Worm (Caenorhabditis elegans) whole organism, young adult: ENCODE measurements around the gene nep-9.
A peak's percentile ranks its signal among the peaks of the same experiment; 100 is the strongest.

ENCODE experiments used
- B0035.1 ChIP-seq: sonication (generic microtip); optimal IDR thresholded peaks from 2 replicates; lab custom pipeline; 2016; ENCODE audit warnings: missing genetic modification characterization, mild to moderate bottlenecking, missing compliant biosample characterization, missing genotype, missing genetic modification reagents
- B0336.3 ChIP-seq: fragments of 200-800 bp; sonication (Bioruptor generic); IDR thresholded peaks from 2 replicates; pipeline ENCODE4 v1.3.6; 2022; ENCODE audit warnings: missing genetic modification characterization, missing compliant biosample characterization
- D2030.7 ChIP-seq: fragments of 200-800 bp; sonication (Bioruptor generic); IDR thresholded peaks from 2 replicates; pipeline ENCODE4 v1.3.6; 2022; ENCODE audit warnings: missing genetic modification reagents, missing genetic modification characterization, missing compliant biosample characterization
- F33H1.4 ChIP-seq: fragments of 200-800 bp; sonication (Bioruptor generic); IDR thresholded peaks from 2 replicates; pipeline ENCODE4 v1.3.6; 2022; ENCODE audit warnings: missing genetic modification reagents, missing genetic modification characterization, missing compliant biosample characterization
- F37B4.10 ChIP-seq: fragments of 200-800 bp; sonication (Bioruptor generic); IDR thresholded peaks from 2 replicates; pipeline ENCODE4 v1.3.6; 2022; ENCODE audit warnings: missing genetic modification characterization, missing compliant biosample characterization
- T07F8.4 ChIP-seq: sonication (generic microtip); optimal IDR thresholded peaks from 2 replicates; lab custom pipeline; 2016; ENCODE audit warnings: mild to moderate bottlenecking, missing genetic modification characterization, moderate library complexity, missing compliant biosample characterization
- Y79H2A.3 ChIP-seq: fragments of 200-800 bp; sonication (Bioruptor generic); conservative IDR thresholded peaks from 2 replicates; pipeline ENCODE4 v1.3.6; 2022; ENCODE audit warnings: missing genetic modification reagents, missing genetic modification characterization, missing compliant biosample characterization
- ama-1 ChIP-seq, 3 experiments: fragments of 150-350 bp in 1 of 3; sonication (generic microtip) in 2 of 3; optimal IDR thresholded peaks; 2 replicates each; lab custom pipeline; 2014 to 2018; ENCODE audit warnings: missing biosample characterization in 2 of 3, missing genetic modification characterization in 2 of 3, missing genetic modification reagents in 2 of 3
- aptf-2 ChIP-seq: fragments of 200-800 bp; sonication (Bioruptor generic); conservative IDR thresholded peaks from 2 replicates; pipeline ENCODE4 v1.3.6; 2022; ENCODE audit warnings: missing genetic modification reagents, missing genetic modification characterization, missing compliant biosample characterization
- athp-1 ChIP-seq: sonication (generic microtip); optimal IDR thresholded peaks from 2 replicates; lab custom pipeline; 2017; ENCODE audit warnings: mild to moderate bottlenecking, missing genetic modification characterization, missing compliant biosample characterization
- attf-5 ChIP-seq: fragments of 200-800 bp; sonication (Bioruptor generic); optimal IDR thresholded peaks from 2 replicates; lab custom pipeline; 2018; ENCODE audit warnings: mild to moderate bottlenecking, missing genetic modification characterization, missing compliant biosample characterization
- ceh-40 ChIP-seq: fragments of 200-800 bp; sonication (Bioruptor generic); IDR thresholded peaks from 2 replicates; pipeline ENCODE4 v1.3.6; 2022; ENCODE audit warnings: missing genetic modification characterization, missing compliant biosample characterization
- ceh-79 ChIP-seq: sonication (generic microtip); optimal IDR thresholded peaks from 2 replicates; lab custom pipeline; 2017; ENCODE audit warnings: mild to moderate bottlenecking, missing genetic modification characterization, missing compliant biosample characterization
- chd-7 ChIP-seq: sonication (generic microtip); optimal IDR thresholded peaks from 2 replicates; lab custom pipeline; 2016; ENCODE audit warnings: mild to moderate bottlenecking, missing genetic modification characterization, moderate library complexity, missing compliant biosample characterization
- dox-1 ChIP-seq: fragments of 200-800 bp; sonication (Bioruptor generic); IDR thresholded peaks from 2 replicates; pipeline ENCODE4 v1.3.6; 2022; ENCODE audit warnings: missing genetic modification reagents, missing genetic modification characterization, missing compliant biosample characterization
- dpff-1 ChIP-seq: sonication (generic microtip); optimal IDR thresholded peaks from 2 replicates; lab custom pipeline; 2017; ENCODE audit warnings: mild to moderate bottlenecking, missing genetic modification characterization, missing compliant biosample characterization
- efl-1 ChIP-seq: fragments of 150-350 bp; optimal IDR thresholded peaks from 2 replicates; lab custom pipeline; 2014; ENCODE audit warnings: missing biosample characterization, missing genetic modification reagents, missing genetic modification characterization
- ets-4 ChIP-seq: fragments of 200-800 bp; sonication (Bioruptor generic); optimal IDR thresholded peaks from 2 replicates; lab custom pipeline; 2018; ENCODE audit warnings: mild to moderate bottlenecking, missing genetic modification characterization, missing compliant biosample characterization
- fkh-3 ChIP-seq: sonication (generic microtip); optimal IDR thresholded peaks from 2 replicates; lab custom pipeline; 2016; ENCODE audit warnings: mild to moderate bottlenecking, missing genetic modification characterization, missing compliant biosample characterization
- gei-17 ChIP-seq: fragments of 200-800 bp; sonication (Bioruptor generic); optimal IDR thresholded peaks from 2 replicates; lab custom pipeline; 2018; ENCODE audit warnings: mild to moderate bottlenecking, missing genetic modification characterization, missing compliant biosample characterization
- hlh-26 ChIP-seq: fragments of 200-800 bp; sonication (Bioruptor generic); conservative IDR thresholded peaks from 2 replicates; pipeline ENCODE4 v1.3.6; 2022; ENCODE audit warnings: missing genetic modification reagents, missing genetic modification characterization, missing compliant biosample characterization
- hmg-1.2 ChIP-seq: fragments of 200-800 bp; sonication (Bioruptor generic); IDR thresholded peaks from 2 replicates; pipeline ENCODE4 v1.3.6; 2022; ENCODE audit warnings: missing genetic modification reagents, missing genetic modification characterization, missing compliant biosample characterization
- lag-1 ChIP-seq: fragments of 200-800 bp; sonication (Bioruptor generic); IDR thresholded peaks from 2 replicates; pipeline ENCODE4 v1.3.6; 2022; ENCODE audit warnings: missing genetic modification reagents, missing genetic modification characterization, missing compliant biosample characterization
- let-526 ChIP-seq: fragments of 200-800 bp; sonication (Bioruptor generic); IDR thresholded peaks from 2 replicates; pipeline ENCODE4 v1.3.6; 2022; ENCODE audit warnings: missing genetic modification reagents, missing genetic modification characterization, missing compliant biosample characterization
- lir-1 ChIP-seq: fragments of 200-800 bp; sonication (Bioruptor generic); conservative IDR thresholded peaks from 2 replicates; pipeline ENCODE4 v1.3.6; 2022; ENCODE audit warnings: missing genetic modification reagents, missing genetic modification characterization, missing compliant biosample characterization
- lsl-1 ChIP-seq: fragments of 200-800 bp; sonication (Bioruptor generic); optimal IDR thresholded peaks from 2 replicates; lab custom pipeline; 2018; ENCODE audit warnings: mild to moderate bottlenecking, missing genetic modification characterization, moderate library complexity, missing compliant biosample characterization
- madf-3 ChIP-seq: fragments of 200-800 bp; sonication (Bioruptor generic); IDR thresholded peaks from 2 replicates; pipeline ENCODE4 v1.3.6; 2022; ENCODE audit warnings: missing genetic modification reagents, missing genetic modification characterization, missing compliant biosample characterization
- madf-6 ChIP-seq: fragments of 200-800 bp; sonication (Bioruptor generic); IDR thresholded peaks from 2 replicates; pipeline ENCODE4 v1.3.6; 2022; ENCODE audit warnings: missing genetic modification reagents, missing genetic modification characterization, missing compliant biosample characterization
- madf-8 ChIP-seq: fragments of 200-800 bp; sonication (Bioruptor generic); conservative IDR thresholded peaks from 2 replicates; pipeline ENCODE4 v1.3.6; 2022; ENCODE audit warnings: missing genetic modification reagents, missing genetic modification characterization, missing compliant biosample characterization
- mcd-1 ChIP-seq: fragments of 200-800 bp; sonication (Bioruptor generic); IDR thresholded peaks from 2 replicates; pipeline ENCODE4 v1.3.6; 2022; ENCODE audit warnings: missing genetic modification reagents, missing genetic modification characterization, missing compliant biosample characterization
- mel-28 ChIP-seq: sonication (generic microtip); optimal IDR thresholded peaks from 2 replicates; lab custom pipeline; 2016; ENCODE audit warnings: borderline replicate concordance, mild to moderate bottlenecking, missing genetic modification characterization, missing compliant biosample characterization
- mxl-1 ChIP-seq: sonication (generic microtip); optimal IDR thresholded peaks from 2 replicates; lab custom pipeline; 2016; ENCODE audit warnings: missing genetic modification characterization, missing compliant biosample characterization
- nhr-120 ChIP-seq: fragments of 200-800 bp; sonication (Bioruptor generic); IDR thresholded peaks from 2 replicates; pipeline ENCODE4 v1.3.6; 2022; ENCODE audit warnings: missing genetic modification characterization, missing compliant biosample characterization
- nhr-179 ChIP-seq: sonication (generic microtip); optimal IDR thresholded peaks from 2 replicates; lab custom pipeline; 2016; ENCODE audit warnings: mild to moderate bottlenecking, missing genetic modification characterization, missing compliant biosample characterization
- rcor-1 ChIP-seq: fragments of 200-800 bp; sonication (Bioruptor generic); IDR thresholded peaks from 2 replicates; pipeline ENCODE4 v1.3.6; 2022; ENCODE audit warnings: missing genetic modification reagents, missing genetic modification characterization, missing compliant biosample characterization
- repo-1 ChIP-seq: sonication (generic microtip); optimal IDR thresholded peaks from 2 replicates; lab custom pipeline; 2017; ENCODE audit warnings: mild to moderate bottlenecking, missing genetic modification characterization, missing compliant biosample characterization
- rpc-1 ChIP-seq, 2 experiments: fragments of 150-350 bp in 1 of 2; sonication (generic microtip) in 1 of 2; optimal IDR thresholded peaks; 2 replicates each; lab custom pipeline; 2014 to 2018; ENCODE audit warnings: missing biosample characterization in 1 of 2, missing genetic modification characterization in 1 of 2, missing genetic modification reagents in 1 of 2, missing genotype in 1 of 2
- snpc-1.1 ChIP-seq: sonication (generic microtip); optimal IDR thresholded peaks from 2 replicates; lab custom pipeline; 2017; ENCODE audit warnings: missing genetic modification characterization, mild to moderate bottlenecking, missing compliant biosample characterization, antibody characterized with exemption, moderate library complexity, missing genotype, missing genetic modification reagents; ENCODE audit not compliant: insufficient read depth
- snpc-3.4 ChIP-seq: sonication (generic microtip); optimal IDR thresholded peaks from 2 replicates; lab custom pipeline; 2017; ENCODE audit warnings: missing genetic modification characterization, mild to moderate bottlenecking, missing compliant biosample characterization, antibody characterized with exemption, moderate library complexity, missing genotype, missing genetic modification reagents
- somi-1 ChIP-seq: fragments of 200-800 bp; sonication (Bioruptor generic); optimal IDR thresholded peaks from 2 replicates; lab custom pipeline; 2018; ENCODE audit warnings: mild to moderate bottlenecking, missing genetic modification characterization, missing compliant biosample characterization
- sptf-2 ChIP-seq: fragments of 200-800 bp; sonication (Bioruptor generic); optimal IDR thresholded peaks from 2 replicates; lab custom pipeline; 2018; ENCODE audit warnings: mild to moderate bottlenecking, missing genetic modification characterization, missing compliant biosample characterization
- tbx-9 ChIP-seq: sonication (generic microtip); optimal IDR thresholded peaks from 2 replicates; lab custom pipeline; 2016; ENCODE audit warnings: borderline replicate concordance, missing genetic modification characterization, inconsistent platforms, missing compliant biosample characterization
- xnd-1 ChIP-seq: sonication (generic microtip); optimal IDR thresholded peaks from 2 replicates; lab custom pipeline; 2016; ENCODE audit warnings: missing genotype, missing genetic modification reagents, missing genetic modification characterization, missing compliant biosample characterization
- zfh-2 ChIP-seq: fragments of 200-800 bp; sonication (Bioruptor generic); conservative IDR thresholded peaks from 2 replicates; pipeline ENCODE4 v1.3.6; 2022; ENCODE audit warnings: missing genetic modification reagents, missing genetic modification characterization, missing compliant biosample characterization
- ztf-25 ChIP-seq: fragments of 200-800 bp; sonication (Bioruptor generic); IDR thresholded peaks from 2 replicates; pipeline ENCODE4 v1.3.6; 2022; ENCODE audit warnings: missing genetic modification reagents, missing genetic modification characterization, missing compliant biosample characterization

Gene nep-9

DNA sequence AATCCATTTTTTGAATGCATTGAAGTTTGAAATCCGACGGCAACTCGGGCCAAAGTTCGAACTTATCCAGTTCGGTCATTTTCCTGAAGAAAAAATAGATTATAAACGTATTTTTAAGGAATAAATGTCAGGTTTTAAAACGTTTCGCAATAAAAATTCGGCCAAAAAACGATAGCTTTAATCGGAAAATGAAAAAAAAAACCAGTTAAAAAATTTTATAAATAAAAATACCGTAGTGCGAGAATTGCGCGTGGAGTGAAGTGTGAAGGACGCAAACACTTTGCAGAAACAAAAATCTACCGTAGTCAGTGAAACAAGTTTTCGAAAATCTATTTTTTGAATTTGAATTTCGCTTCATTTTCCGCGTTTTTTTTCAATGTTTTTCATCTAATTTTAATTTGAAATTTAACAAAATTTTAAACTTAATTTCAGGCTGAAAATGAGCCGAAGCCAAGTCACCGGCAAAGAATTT is 49.3 kb downstream of the nep-9 start, which contains the start of gene F14D2.8:
TSS of gene F14D2.8 (minus strand) at position 51 of the 472 bp plus-strand sequence.
- TF ChIP-seq lsl-1 (GFP tag; lab: Kevin White, UChicago) = peak; percentile 86
- 0 out of 2 replicates have a peak, but pooled peaks have one; percentile 6 for TF ChIP-seq madf-8
- TF ChIP-seq nhr-179 (tag; lab: Kevin White, UChicago) = no peak
- TF ChIP-seq snpc-1.1 = no peak
- TF ChIP-seq athp-1 (tag; lab: Kevin White, UChicago) = no peak
- TF ChIP-seq tbx-9 = no peak
- TF ChIP-seq Y79H2A.3 (GFP tag; lab: Robert Waterston, UW) = no peak
- no peak for TF ChIP-seq snpc-3.4
- TF ChIP-seq sptf-2 = no peak
- TF ChIP-seq rpc-1 (optimal IDR thresholded peaks at IDR 0.05; lab: Kevin White, UChicago) = no peak
- TF ChIP-seq rpc-1 (tag; optimal IDR thresholded peaks at IDR 0.05; lab: Kevin White, UChicago) = no peak
- peak; percentile 25; the same call in 1 of the 2 replicates for TF ChIP-seq D2030.7 (GFP tag; lab: Robert Waterston, UW)
- peak; percentile 68 for TF ChIP-seq madf-6 (GFP tag; lab: Robert Waterston, UW)

DNA sequence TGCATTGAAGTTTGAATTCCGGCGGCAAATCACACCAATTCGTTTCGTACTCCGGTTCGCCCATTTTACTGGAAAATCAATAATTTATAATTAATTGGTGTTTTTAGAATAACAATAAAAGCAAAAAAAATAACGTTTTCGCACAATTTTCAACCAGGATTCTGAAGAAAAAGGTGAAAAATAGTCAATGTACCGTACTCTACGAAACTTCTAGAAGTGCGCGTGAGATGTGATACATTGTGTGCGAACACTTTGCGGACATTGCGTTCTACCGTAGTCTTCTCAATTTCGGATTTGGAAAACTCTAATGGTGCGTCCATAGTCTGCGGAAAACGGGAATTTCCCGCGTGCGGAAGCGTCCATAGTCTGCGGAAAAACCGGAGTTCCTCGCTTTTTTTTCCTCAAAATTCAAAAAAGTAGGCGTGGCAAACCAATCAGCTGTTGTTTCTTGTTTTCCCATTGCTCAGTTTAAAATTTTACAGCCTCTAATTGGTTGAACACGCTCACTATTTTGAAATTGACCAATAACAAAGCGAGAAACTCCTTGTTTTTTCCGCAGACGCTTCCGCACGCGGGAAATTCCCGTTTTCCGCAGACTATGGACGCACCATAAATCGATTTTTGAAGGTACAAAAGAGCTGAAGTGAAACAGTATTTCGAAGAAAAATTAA is 51.0 kb downstream of the nep-9 start, which contains the start of the genes F14D2.14 and bath-29:
TSS of gene F14D2.14 (minus strand) at position 51 of the 671 bp plus-strand sequence.
TSS of gene bath-29 (plus strand) at position 621 of the 671 bp plus-strand sequence.
- TF ChIP-seq mel-28 (tag; lab: Kevin White, UChicago) (no peak), repo-1 (tag; lab: Kevin White, UChicago) (no peak), let-526 (no peak), B0336.3 (GFP tag; lab: Robert Waterston, UW) (no peak), D2030.7 (GFP tag; lab: Robert Waterston, UW) (peak; percentile 51), madf-3 (GFP tag; lab: Robert Waterston, UW) (no peak), somi-1 (GFP tag; lab: Kevin White, UChicago) (no peak), ets-4 (no peak), hlh-26 (no peak), rcor-1 (GFP tag; lab: Robert Waterston, UW) (peak; percentile 15; the same call in 1 of the 2 replicates), rpc-1 (optimal IDR thresholded peaks at IDR 0.05; lab: Kevin White, UChicago) (no peak), rpc-1 (tag; optimal IDR thresholded peaks at IDR 0.05; lab: Kevin White, UChicago) (no peak), ztf-25 (GFP tag; lab: Robert Waterston, UW) (no peak), xnd-1 (tag; lab: Kevin White, UChicago) (peak; percentile 15), madf-6 (GFP tag; lab: Robert Waterston, UW) (peak; percentile 84), ceh-79 (tag; lab: Kevin White, UChicago) (no peak), fkh-3 (tag; lab: Kevin White, UChicago) (no peak), mxl-1 (tag; lab: Kevin White, UChicago) (no peak), lag-1 (GFP tag; lab: Robert Waterston, UW) (no peak), madf-8 (0 out of 2 replicates have a peak, but pooled peaks have one; percentile 45), efl-1 (GFP tag; lab: Kevin White, UChicago) (peak; percentile 0), hmg-1.2 (GFP tag; lab: Robert Waterston, UW) (0 out of 2 replicates have a peak, but pooled peaks have one; percentile 5), F37B4.10 (GFP tag; lab: Robert Waterston, UW) (no peak), mcd-1 (GFP tag; lab: Robert Waterston, UW) (0 out of 2 replicates have a peak, but pooled peaks have one; percentile 15), aptf-2 (no peak), Y79H2A.3 (GFP tag; lab: Robert Waterston, UW) (no peak), dpff-1 (tag; lab: Kevin White, UChicago) (no peak), nhr-120 (no peak), lir-1 (GFP tag; lab: Robert Waterston, UW) (no peak), chd-7 (tag; lab: Kevin White, UChicago) (no peak), B0035.1 (tag; lab: Kevin White, UChicago) (no peak), ceh-40 (GFP tag; lab: Robert Waterston, UW) (no peak), F33H1.4 (GFP tag; lab: Robert Waterston, UW) (no peak), T07F8.4 (tag; lab: Kevin White, UChicago) (no peak), attf-5 (GFP tag; lab: Kevin White, UChicago) (no peak), zfh-2 (GFP tag; lab: Robert Waterston, UW) (no peak), dox-1 (GFP tag; lab: Robert Waterston, UW) (peak; percentile 40; the same call in 1 of the 2 replicates), gei-17 (GFP tag; lab: Kevin White, UChicago) (no peak), ama-1 (optimal IDR thresholded peaks at IDR 0.05; lab: Kevin White, UChicago) (no peak), ama-1 (GFP tag; optimal IDR thresholded peaks at IDR 0.05; lab: Kevin White, UChicago) (no peak)
